Fruit fly (Drosophila melanogaster): ENCODE measurements around the gene Rpt6R.

DNA sequence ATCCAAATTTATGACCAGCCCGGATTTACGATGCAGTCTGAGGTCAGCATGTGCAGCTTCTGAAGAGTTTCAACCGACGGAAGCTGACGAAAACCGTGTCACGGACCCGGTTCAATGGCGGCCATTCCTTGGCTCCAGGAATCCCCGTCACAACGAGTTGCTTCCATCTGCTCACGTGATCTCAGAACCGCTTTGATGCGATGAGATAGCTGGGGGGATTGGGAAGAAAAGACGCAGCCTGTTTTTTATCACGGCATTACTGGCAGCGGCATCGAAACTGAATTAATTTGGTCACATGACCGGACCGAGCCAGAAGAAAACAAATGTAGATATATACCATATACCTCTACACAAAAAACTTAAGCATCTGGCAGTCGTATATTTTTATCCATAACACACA, 7.3 kb upstream of the Rpt6R start:
- TF ChIP-seq CG8478 (optimal IDR thresholded peaks at IDR 0.05) (no peak), CTCF (optimal IDR thresholded peaks at IDR 0.05) (no peak)

Measured in S2 (cell line).